Fruit fly (Drosophila melanogaster) whole organism, embryonic: Measurements from ENCODE around the gene MFS18.

ENCODE experiments used
- Ada2b ChIP-seq: fragments of 200-800 bp; sonication (Bioruptor generic); IDR thresholded peaks from 2 replicates; pipeline ENCODE4 v1.3.6; 2022; ENCODE audit warnings: missing biosample characterization, missing genetic modification characterization
- Atf3 ChIP-seq: fragments of 200-800 bp; sonication (Bioruptor generic); optimal IDR thresholded peaks from 3 replicates; lab custom pipeline; 2016; ENCODE audit warnings: missing biosample characterization, missing genetic modification characterization
- CG11398 ChIP-seq: fragments of 200-800 bp; sonication (Bioruptor generic); optimal IDR thresholded peaks from 2 replicates; lab custom pipeline; 2016; ENCODE audit warnings: missing biosample characterization, missing genetic modification characterization
- CG12299 ChIP-seq: fragments of 200-800 bp; sonication (Bioruptor generic); optimal IDR thresholded peaks from 2 replicates; lab custom pipeline; 2018; ENCODE audit warnings: missing biosample characterization, mild to moderate bottlenecking, missing genetic modification characterization
- CG13287 ChIP-seq: fragments of 200-800 bp; sonication (Bioruptor generic); IDR thresholded peaks from 2 replicates; pipeline ENCODE4 v1.3.6; 2022; ENCODE audit warnings: missing biosample characterization, missing genetic modification characterization; ENCODE audit not compliant: partially characterized antibody
- CG13775 ChIP-seq: fragments of 200-800 bp; sonication (Bioruptor generic); optimal IDR thresholded peaks from 3 replicates; lab custom pipeline; 2017; ENCODE audit warnings: missing biosample characterization, mild to moderate bottlenecking, missing genetic modification characterization
- CG14050 ChIP-seq: fragments of 200-800 bp; sonication (Bioruptor generic); IDR thresholded peaks from 3 replicates; pipeline ENCODE4 v1.3.6; 2022; ENCODE audit warnings: missing biosample characterization, missing genetic modification characterization
- CG14860 ChIP-seq: fragments of 200-800 bp; sonication (Bioruptor generic); IDR thresholded peaks from 3 replicates; pipeline ENCODE4 v1.3.6; 2022; ENCODE audit warnings: missing biosample characterization, missing genetic modification characterization; ENCODE audit not compliant: partially characterized antibody
- CG18619 ChIP-seq: fragments of 200-800 bp; sonication (Bioruptor generic); optimal IDR thresholded peaks from 3 replicates; lab custom pipeline; 2017; ENCODE audit warnings: missing biosample characterization, mild to moderate bottlenecking, missing genetic modification characterization
- CG2202 ChIP-seq: fragments of 200-800 bp; sonication (Bioruptor generic); optimal IDR thresholded peaks from 2 replicates; lab custom pipeline; 2018; ENCODE audit warnings: missing biosample characterization, mild to moderate bottlenecking, missing genetic modification characterization
- CG31224 ChIP-seq: fragments of 200-800 bp; sonication (Bioruptor generic); IDR thresholded peaks from 2 replicates; pipeline ENCODE4 v1.3.6; 2022; ENCODE audit warnings: missing biosample characterization, missing genetic modification characterization
- CG4282 ChIP-seq: fragments of 200-800 bp; sonication (Bioruptor generic); optimal IDR thresholded peaks from 2 replicates; lab custom pipeline; 2016; ENCODE audit warnings: missing biosample characterization, missing genetic modification characterization
- CG4730 ChIP-seq: fragments of 200-800 bp; sonication (Bioruptor generic); IDR thresholded peaks from 2 replicates; pipeline ENCODE4 v1.3.6; 2022; ENCODE audit warnings: missing biosample characterization, missing genetic modification characterization
- CG6254 ChIP-seq: fragments of 200-800 bp; sonication (Bioruptor generic); optimal IDR thresholded peaks from 3 replicates; lab custom pipeline; 2017; ENCODE audit warnings: mild to moderate bottlenecking, missing biosample characterization, missing genetic modification reagents, missing genetic modification characterization
- CG7357 ChIP-seq: fragments of 200-800 bp; sonication (Bioruptor generic); IDR thresholded peaks from 3 replicates; pipeline ENCODE4 v1.3.6; 2022; ENCODE audit warnings: missing biosample characterization, missing genetic modification characterization
- CG8089 ChIP-seq: fragments of 200-800 bp; sonication (Bioruptor generic); optimal IDR thresholded peaks from 3 replicates; lab custom pipeline; 2016; ENCODE audit warnings: missing biosample characterization, missing genetic modification characterization
- Camta ChIP-seq: fragments of 200-800 bp; sonication (Bioruptor generic); optimal IDR thresholded peaks from 2 replicates; lab custom pipeline; 2016; ENCODE audit warnings: missing biosample characterization, missing genetic modification characterization
- CrebB ChIP-seq: fragments of 200-800 bp; sonication (Bioruptor generic); optimal IDR thresholded peaks from 3 replicates; lab custom pipeline; 2018; ENCODE audit warnings: missing biosample characterization, mild to moderate bottlenecking, missing genetic modification characterization
- Dip3 ChIP-seq: fragments of 200-800 bp; sonication (Bioruptor generic); optimal IDR thresholded peaks from 3 replicates; lab custom pipeline; 2016; ENCODE audit warnings: missing biosample characterization, missing genetic modification characterization
- E2f1 ChIP-seq: fragments of 200-800 bp; sonication (Bioruptor generic); IDR thresholded peaks from 2 replicates; pipeline ENCODE4 v1.3.6; 2022; ENCODE audit warnings: missing biosample characterization, missing genetic modification characterization
- Eip74EF ChIP-seq, 2 experiments: fragments of 200-800 bp in 1 of 2; fragments of >200 bp in 1 of 2; sonication (Bioruptor generic) in 1 of 2; optimal IDR thresholded peaks; 2 replicates each; lab custom pipeline; 2017 to 2019; ENCODE audit warnings: missing biosample characterization in 2 of 2, missing genetic modification characterization in 2 of 2, mild to moderate bottlenecking in 1 of 2, moderate library complexity in 1 of 2
- H15 ChIP-seq: fragments of 200-800 bp; sonication (Bioruptor generic); IDR thresholded peaks from 3 replicates; pipeline ENCODE4 v1.3.6; 2022; ENCODE audit warnings: missing biosample characterization, missing genetic modification characterization
- Hmr ChIP-seq: fragments of 200-800 bp; sonication (Bioruptor generic); optimal IDR thresholded peaks from 3 replicates; lab custom pipeline; 2017; ENCODE audit warnings: mild to moderate bottlenecking, missing biosample characterization, missing genetic modification reagents, missing genetic modification characterization
- Lpt ChIP-seq: fragments of >200 bp; optimal IDR thresholded peaks from 2 replicates; lab custom pipeline; 2018; ENCODE audit warnings: missing biosample characterization, missing genetic modification characterization
- Max ChIP-seq: fragments of 200-800 bp; sonication (Bioruptor generic); optimal IDR thresholded peaks from 2 replicates; lab custom pipeline; 2016; ENCODE audit warnings: missing biosample characterization, mild to moderate bottlenecking, missing genetic modification characterization
- NC2β ChIP-seq: fragments of 200-800 bp; sonication (Bioruptor generic); optimal IDR thresholded peaks from 2 replicates; lab custom pipeline; 2016; ENCODE audit warnings: missing biosample characterization, missing genetic modification characterization
- Nf-YB ChIP-seq: fragments of 200-800 bp; sonication (Bioruptor generic); optimal IDR thresholded peaks from 3 replicates; lab custom pipeline; 2019; ENCODE audit warnings: missing biosample characterization, mild to moderate bottlenecking, missing genetic modification characterization, moderate library complexity
- Oli ChIP-seq: fragments of 200-800 bp; sonication (Bioruptor generic); optimal IDR thresholded peaks from 2 replicates; lab custom pipeline; 2018; ENCODE audit warnings: missing biosample characterization, mild to moderate bottlenecking, missing genetic modification characterization, moderate library complexity
- Ptx1 ChIP-seq: fragments of 200-800 bp; sonication (Bioruptor generic); IDR thresholded peaks from 2 replicates; pipeline ENCODE4 v1.3.6; 2022; ENCODE audit warnings: missing biosample characterization, missing genetic modification characterization
- Ravus ChIP-seq: fragments of 200-800 bp; sonication (Bioruptor generic); IDR thresholded peaks from 2 replicates; pipeline ENCODE4 v1.3.6; 2022; ENCODE audit warnings: missing biosample characterization, missing genetic modification characterization
- Side ChIP-seq: fragments of 200-800 bp; sonication (Bioruptor generic); optimal IDR thresholded peaks from 2 replicates; lab custom pipeline; 2016; ENCODE audit warnings: missing biosample characterization, missing genetic modification characterization
- Six4 ChIP-seq: fragments of 200-800 bp; sonication (Bioruptor generic); optimal IDR thresholded peaks from 2 replicates; lab custom pipeline; 2016; ENCODE audit warnings: missing biosample characterization, missing genetic modification characterization
- Tbp ChIP-seq: fragments of >200 bp; optimal IDR thresholded peaks from 2 replicates; lab custom pipeline; 2018; ENCODE audit warnings: missing biosample characterization, missing genetic modification characterization
- danr ChIP-seq: fragments of 200-800 bp; sonication (Bioruptor generic); IDR thresholded peaks from 2 replicates; pipeline ENCODE4 v1.3.6; 2022; ENCODE audit warnings: missing biosample characterization, missing genetic modification characterization
- ewg ChIP-seq: fragments of 200-800 bp; sonication (Bioruptor generic); optimal IDR thresholded peaks from 3 replicates; lab custom pipeline; 2017; ENCODE audit warnings: mild to moderate bottlenecking, missing biosample characterization, missing genetic modification reagents, missing genetic modification characterization
- ftz-f1 ChIP-seq: fragments of 200-800 bp; sonication (Bioruptor generic); optimal IDR thresholded peaks from 2 replicates; lab custom pipeline; 2016; ENCODE audit warnings: missing biosample characterization, missing genetic modification characterization
- gt ChIP-seq: fragments of 200-800 bp; sonication (Bioruptor generic); IDR thresholded peaks from 2 replicates; pipeline ENCODE4 v1.3.6; 2022; ENCODE audit warnings: missing biosample characterization, missing genetic modification characterization
- h ChIP-seq: fragments of >200 bp; optimal IDR thresholded peaks from 2 replicates; lab custom pipeline; 2017
- hb ChIP-seq: fragments of 200-800 bp; sonication (Bioruptor generic); IDR thresholded peaks from 3 replicates; pipeline ENCODE4 v1.3.6; 2022; ENCODE audit warnings: missing biosample characterization, missing genetic modification characterization; ENCODE audit not compliant: partially characterized antibody
- hkb ChIP-seq, 2 experiments: fragments of 200-800 bp in 1 of 2; fragments of >200 bp in 1 of 2; sonication (Bioruptor generic) in 1 of 2; IDR thresholded peaks in 1 of 2; optimal IDR thresholded peaks in 1 of 2; 2 replicates each; pipeline versions ENCODE4 v1.3.6 to Lab custom; 2017 to 2022; ENCODE audit warnings: missing biosample characterization in 1 of 2, missing genetic modification characterization in 1 of 2
- insv ChIP-seq, 2 experiments: fragments of 200-800 bp; sonication (Bioruptor generic); optimal IDR thresholded peaks; 3 replicates each; lab custom pipeline; 2016 to 2018; ENCODE audit warnings: missing biosample characterization in 2 of 2, missing genetic modification characterization in 2 of 2
- lola ChIP-seq, 3 experiments: fragments of >200 bp in 2 of 3; fragments of 200-800 bp in 1 of 3; sonication (Bioruptor generic) in 1 of 3; optimal IDR thresholded peaks; 2 replicates each; lab custom pipeline; 2017 to 2019; ENCODE audit warnings: missing biosample characterization in 3 of 3, missing genetic modification characterization in 3 of 3, mild to moderate bottlenecking in 1 of 3, moderate library complexity in 1 of 3
- lov ChIP-seq, 2 experiments: fragments of 200-800 bp in 1 of 2; fragments of >200 bp in 1 of 2; sonication (Bioruptor generic) in 1 of 2; IDR thresholded peaks in 1 of 2; optimal IDR thresholded peaks in 1 of 2; 2 replicates in 1 of 2; 3 replicates in 1 of 2; pipeline versions ENCODE4 v1.3.6 to Lab custom; 2017 to 2022; ENCODE audit warnings: missing biosample characterization in 1 of 2, missing genetic modification characterization in 1 of 2
- nerfin-2 ChIP-seq: fragments of 200-800 bp; sonication (Bioruptor generic); IDR thresholded peaks from 2 replicates; pipeline ENCODE4 v1.3.6; 2022; ENCODE audit warnings: missing biosample characterization, missing genetic modification characterization; ENCODE audit not compliant: partially characterized antibody
- pan ChIP-seq, 4 experiments: fragments of >200 bp in 3 of 4; fragments of 200-800 bp in 1 of 4; sonication (Bioruptor generic) in 1 of 4; optimal IDR thresholded peaks in 3 of 4; IDR thresholded peaks in 1 of 4; 2 replicates each; pipeline versions ENCODE4 v1.3.6 to Lab custom; 2017 to 2022; ENCODE audit warnings: missing biosample characterization in 2 of 4, missing genetic modification characterization in 2 of 4, mixed read lengths in 1 of 4
- rib ChIP-seq: fragments of 200-800 bp; sonication (Bioruptor generic); IDR thresholded peaks from 2 replicates; pipeline ENCODE4 v1.3.6; 2022; ENCODE audit warnings: missing biosample characterization, missing genetic modification characterization
- sima ChIP-seq: fragments of 200-800 bp; sonication (Bioruptor generic); optimal IDR thresholded peaks from 2 replicates; lab custom pipeline; 2016; ENCODE audit warnings: missing biosample characterization, missing genetic modification characterization
- tna ChIP-seq: fragments of 200-800 bp; sonication (Bioruptor generic); IDR thresholded peaks from 2 replicates; pipeline ENCODE4 v1.3.6; 2022; ENCODE audit warnings: missing biosample characterization, missing genetic modification characterization; ENCODE audit not compliant: partially characterized antibody
- vfl ChIP-seq: fragments of 200-800 bp; sonication (Bioruptor generic); optimal IDR thresholded peaks from 2 replicates; lab custom pipeline; 2016; ENCODE audit warnings: missing biosample characterization, missing genetic modification characterization

Gene MFS18

dm6 chr2L:4403013-4403604, 45.3 kb downstream of the MFS18 start, which contains the start of gene Dim1 (continued):
- TF ChIP-seq Atf3 (GFP tag; lab: Kevin White, UChicago) (no peak), Oli (tag; lab: Kevin White, UChicago) (no peak), CG4730 (GFP tag; lab: Robert Waterston, UW) (no peak), CG7357 (GFP tag; lab: Robert Waterston, UW) (no peak), CG13775 (GFP tag; lab: Kevin White, UChicago) (peak; percentile 31), NC2β (GFP tag; lab: Kevin White, UChicago) (no peak), lola (GFP tag; optimal IDR thresholded peaks at IDR 0.05; lab: Kevin White, UChicago) (no peak), insv (GFP tag; optimal IDR thresholded peaks at IDR 0.05; lab: Kevin White, UChicago) (no peak), Tbp (GFP tag; lab: Kevin White, UChicago) (no peak), h (no peak), pan (optimal IDR thresholded peaks at IDR 0.05; lab: Kevin White, UChicago) (no peak), pan (GFP tag; optimal IDR thresholded peaks at IDR 0.05 in 1 of 2, IDR thresholded peaks at IDR 0.05 in 1 of 2) (no peak), rib (no peak), Six4 (GFP tag; lab: Kevin White, UChicago) (no peak), sima (GFP tag; lab: Kevin White, UChicago) (no peak), Max (GFP tag; lab: Kevin White, UChicago) (no peak), vfl (GFP tag; lab: Kevin White, UChicago) (no peak), CG8089 (GFP tag; lab: Kevin White, UChicago) (no peak), gt (GFP tag; lab: Robert Waterston, UW) (no peak), hb (GFP tag; lab: Robert Waterston, UW) (peak; percentile 63; the same call in 1 of the 3 replicates), CG18619 (peak; percentile 47), tna (peak; percentile 78), H15 (GFP tag; lab: Robert Waterston, UW) (no peak), CG14860 (GFP tag; lab: Robert Waterston, UW) (peak; percentile 72), Eip74EF (GFP tag; optimal IDR thresholded peaks at IDR 0.05; lab: Kevin White, UChicago) (no peak), Ravus (GFP tag; lab: Robert Waterston, UW) (no peak), Camta (GFP tag; lab: Kevin White, UChicago) (peak; percentile 49), nerfin-2 (GFP tag; lab: Robert Waterston, UW) (peak; percentile 70), Hmr (GFP tag; lab: Kevin White, UChicago) (peak; percentile 12), ftz-f1 (GFP tag; lab: Kevin White, UChicago) (no peak), CG13287 (GFP tag; lab: Robert Waterston, UW) (peak; percentile 87), lov (optimal IDR thresholded peaks at IDR 0.05; lab: Kevin White, UChicago) (no peak), lov (GFP tag; IDR thresholded peaks at IDR 0.05; lab: Robert Waterston, UW) (no peak), CG12299 (tag; lab: Kevin White, UChicago) (no peak), hkb (optimal IDR thresholded peaks at IDR 0.05; lab: Kevin White, UChicago) (no peak), hkb (GFP tag; IDR thresholded peaks at IDR 0.05; lab: Robert Waterston, UW) (peak; percentile 50), E2f1 (GFP tag; lab: Robert Waterston, UW) (no peak), CG11398 (GFP tag; lab: Kevin White, UChicago) (no peak), CG31224 (GFP tag; lab: Robert Waterston, UW) (no peak), CG14050 (GFP tag; lab: Robert Waterston, UW) (no peak), CrebB (peak; percentile 9), Dip3 (GFP tag; lab: Kevin White, UChicago) (no peak), Lpt (GFP tag; lab: Kevin White, UChicago) (no peak), Nf-YB (GFP tag; lab: Kevin White, UChicago) (peak; percentile 10), CG2202 (tag; lab: Kevin White, UChicago) (no peak), Side (GFP tag; lab: Kevin White, UChicago) (peak; percentile 25), Ada2b (GFP tag; lab: Robert Waterston, UW) (no peak), ewg (GFP tag; lab: Kevin White, UChicago) (no peak), CG6254 (no peak), danr (GFP tag; lab: Robert Waterston, UW) (no peak), CG4282 (GFP tag; lab: Kevin White, UChicago) (no peak), Ptx1 (GFP tag; lab: Robert Waterston, UW) (no peak)
